Worm (Caenorhabditis elegans) whole organism, L4 larva: ENCODE results near the gene rei-2.

Source experiments
- egl-27 ChIP-seq: sonication (generic microtip); optimal IDR thresholded peaks from 3 replicates; lab custom pipeline; 2017; ENCODE audit warnings: missing biosample characterization, missing genetic modification reagents, missing genetic modification characterization
- jun-1 ChIP-seq: fragments of 150-350 bp; optimal IDR thresholded peaks from 2 replicates; lab custom pipeline; 2014; ENCODE audit warnings: missing biosample characterization, missing genetic modification reagents, missing genetic modification characterization
- unc-62 ChIP-seq, 3 experiments: fragments of 150-350 bp in 1 of 3; sonication (generic microtip); optimal IDR thresholded peaks in 2 of 3; peaks in 1 of 3; 1 replicate in 1 of 3; 2 replicates in 2 of 3; lab custom pipeline; 2014 to 2017; ENCODE audit warnings: missing biosample characterization in 3 of 3, missing genetic modification characterization in 3 of 3, missing genetic modification reagents in 3 of 3, missing genotype in 1 of 3

DNA sequence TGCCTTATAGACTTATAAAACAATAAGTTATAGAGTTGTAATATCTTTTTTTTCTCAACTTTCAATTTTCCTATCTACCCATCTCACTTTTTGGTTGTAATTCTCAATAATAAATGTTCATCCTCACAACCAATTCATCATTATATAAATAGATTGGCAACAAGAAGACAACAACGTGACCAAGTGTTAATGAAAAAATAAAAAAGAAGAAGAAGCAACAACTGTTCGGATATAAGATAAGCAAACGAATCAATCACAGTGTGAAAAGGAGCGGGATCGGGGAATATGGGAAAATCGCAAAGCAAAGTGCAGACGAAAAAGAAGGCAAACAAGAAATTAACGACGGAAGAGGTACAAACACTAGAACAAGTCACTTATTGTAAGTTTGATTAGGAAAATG lies 34.0 kb downstream of the rei-2 start, which contains the start of gene ncs-3:
- TF ChIP-seq unc-62 (GFP tag; optimal IDR thresholded peaks at IDR 0.05 in 1 of 2; lab: Kevin White, UChicago) (no peak), unc-62 (tag; optimal IDR thresholded peaks at IDR 0.05; lab: Kevin White, UChicago) (no peak), egl-27 (no peak), jun-1 (tag; lab: Kevin White, UChicago) (no peak)
